Worm (Caenorhabditis elegans) whole organism, young adult: ENCODE measurements around the gene dhhc-10.

ENCODE experiments used
- B0035.1 ChIP-seq: sonication (generic microtip); optimal IDR thresholded peaks from 2 replicates; lab custom pipeline; 2016; ENCODE audit warnings: missing genetic modification characterization, mild to moderate bottlenecking, missing compliant biosample characterization, missing genotype, missing genetic modification reagents
- B0336.3 ChIP-seq: fragments of 200-800 bp; sonication (Bioruptor generic); IDR thresholded peaks from 2 replicates; pipeline ENCODE4 v1.3.6; 2022; ENCODE audit warnings: missing genetic modification characterization, missing compliant biosample characterization
- F22D6.2 ChIP-seq: sonication (generic microtip); optimal IDR thresholded peaks from 2 replicates; lab custom pipeline; 2016; ENCODE audit warnings: mild to moderate bottlenecking, missing genetic modification characterization, missing compliant biosample characterization
- F23B12.7 ChIP-seq: sonication (generic microtip); optimal IDR thresholded peaks from 2 replicates; lab custom pipeline; 2017; ENCODE audit warnings: missing genetic modification characterization, mild to moderate bottlenecking, missing compliant biosample characterization, antibody characterized with exemption, moderate library complexity; ENCODE audit not compliant: insufficient read depth
- F57C9.4 ChIP-seq: sonication (generic microtip); optimal IDR thresholded peaks from 2 replicates; lab custom pipeline; 2017; ENCODE audit warnings: mild to moderate bottlenecking, missing genetic modification characterization, missing compliant biosample characterization
- Y53F4B.3 ChIP-seq: fragments of 200-800 bp; sonication (Bioruptor generic); IDR thresholded peaks from 2 replicates; pipeline ENCODE4 v1.3.6; 2022; ENCODE audit warnings: missing genetic modification reagents, missing genetic modification characterization, missing compliant biosample characterization
- Y53G8AR.9 ChIP-seq: fragments of 200-800 bp; sonication (Bioruptor generic); conservative IDR thresholded peaks from 2 replicates; pipeline ENCODE4 v1.3.6; 2022; ENCODE audit warnings: missing genetic modification reagents, missing genetic modification characterization, missing compliant biosample characterization
- aptf-2 ChIP-seq: fragments of 200-800 bp; sonication (Bioruptor generic); conservative IDR thresholded peaks from 2 replicates; pipeline ENCODE4 v1.3.6; 2022; ENCODE audit warnings: missing genetic modification reagents, missing genetic modification characterization, missing compliant biosample characterization
- atf-7 ChIP-seq: sonication (generic microtip); optimal IDR thresholded peaks from 2 replicates; lab custom pipeline; 2017; ENCODE audit warnings: mild to moderate bottlenecking, missing genetic modification characterization, missing compliant biosample characterization
- attf-6 ChIP-seq: fragments of 200-800 bp; sonication (Bioruptor generic); IDR thresholded peaks from 2 replicates; pipeline ENCODE4 v1.3.6; 2022; ENCODE audit warnings: missing genetic modification reagents, missing genetic modification characterization, missing compliant biosample characterization
- cebp-1 ChIP-seq, 2 experiments: fragments of 200-800 bp in 1 of 2; sonication (Bioruptor generic) in 1 of 2; sonication (generic microtip) in 1 of 2; IDR thresholded peaks in 1 of 2; optimal IDR thresholded peaks in 1 of 2; 2 replicates each; pipeline versions ENCODE4 v1.3.6 to Lab custom; 2017 to 2022; ENCODE audit warnings: missing compliant biosample characterization in 2 of 2, missing genetic modification characterization in 2 of 2, mild to moderate bottlenecking in 1 of 2, missing genetic modification reagents in 1 of 2, moderate library complexity in 1 of 2
- ceh-100 ChIP-seq: fragments of 200-800 bp; sonication (Bioruptor generic); IDR thresholded peaks from 2 replicates; pipeline ENCODE4 v1.3.6; 2022; ENCODE audit warnings: missing genetic modification reagents, missing genetic modification characterization, missing compliant biosample characterization
- ceh-58 ChIP-seq: fragments of 200-800 bp; sonication (Bioruptor generic); IDR thresholded peaks from 2 replicates; pipeline ENCODE4 v1.3.6; 2022; ENCODE audit warnings: missing genetic modification characterization, missing compliant biosample characterization
- ceh-79 ChIP-seq: sonication (generic microtip); optimal IDR thresholded peaks from 2 replicates; lab custom pipeline; 2017; ENCODE audit warnings: mild to moderate bottlenecking, missing genetic modification characterization, missing compliant biosample characterization
- dpff-1 ChIP-seq: sonication (generic microtip); optimal IDR thresholded peaks from 2 replicates; lab custom pipeline; 2017; ENCODE audit warnings: mild to moderate bottlenecking, missing genetic modification characterization, missing compliant biosample characterization
- egl-44 ChIP-seq: fragments of 200-800 bp; sonication (Bioruptor generic); IDR thresholded peaks from 2 replicates; pipeline ENCODE4 v1.3.6; 2022; ENCODE audit warnings: missing genetic modification reagents, missing genetic modification characterization, missing compliant biosample characterization
- egrh-3 ChIP-seq: fragments of 200-800 bp; sonication (Bioruptor generic); IDR thresholded peaks from 2 replicates; pipeline ENCODE4 v1.3.6; 2022; ENCODE audit warnings: missing genetic modification reagents, missing genetic modification characterization, missing compliant biosample characterization
- hsf-1 ChIP-seq: fragments of 200-800 bp; sonication (Bioruptor generic); IDR thresholded peaks from 2 replicates; pipeline ENCODE4 v1.3.6; 2022; ENCODE audit warnings: missing genetic modification reagents, missing genetic modification characterization, missing compliant biosample characterization
- lag-1 ChIP-seq: fragments of 200-800 bp; sonication (Bioruptor generic); IDR thresholded peaks from 2 replicates; pipeline ENCODE4 v1.3.6; 2022; ENCODE audit warnings: missing genetic modification reagents, missing genetic modification characterization, missing compliant biosample characterization
- let-526 ChIP-seq: fragments of 200-800 bp; sonication (Bioruptor generic); IDR thresholded peaks from 2 replicates; pipeline ENCODE4 v1.3.6; 2022; ENCODE audit warnings: missing genetic modification reagents, missing genetic modification characterization, missing compliant biosample characterization
- lsy-27 ChIP-seq: sonication (generic microtip); optimal IDR thresholded peaks from 2 replicates; lab custom pipeline; 2017; ENCODE audit warnings: missing genetic modification characterization, mild to moderate bottlenecking, missing compliant biosample characterization, antibody characterized with exemption, missing genotype, borderline replicate concordance; ENCODE audit not compliant: insufficient read depth
- madf-3 ChIP-seq: fragments of 200-800 bp; sonication (Bioruptor generic); IDR thresholded peaks from 2 replicates; pipeline ENCODE4 v1.3.6; 2022; ENCODE audit warnings: missing genetic modification reagents, missing genetic modification characterization, missing compliant biosample characterization
- mxl-1 ChIP-seq: sonication (generic microtip); optimal IDR thresholded peaks from 2 replicates; lab custom pipeline; 2016; ENCODE audit warnings: missing genetic modification characterization, missing compliant biosample characterization
- nfya-1 ChIP-seq: sonication (generic microtip); optimal IDR thresholded peaks from 2 replicates; lab custom pipeline; 2017; ENCODE audit warnings: antibody characterized with exemption, missing compliant biosample characterization, missing genetic modification characterization, borderline replicate concordance; ENCODE audit not compliant: insufficient read depth
- nfya-2 ChIP-seq: fragments of 200-800 bp; sonication (Bioruptor generic); IDR thresholded peaks from 2 replicates; pipeline ENCODE4 v1.3.6; 2022; ENCODE audit warnings: missing genetic modification reagents, missing genetic modification characterization, missing compliant biosample characterization
- nhr-179 ChIP-seq: sonication (generic microtip); optimal IDR thresholded peaks from 2 replicates; lab custom pipeline; 2016; ENCODE audit warnings: mild to moderate bottlenecking, missing genetic modification characterization, missing compliant biosample characterization
- nhr-80 ChIP-seq: sonication (generic microtip); optimal IDR thresholded peaks from 2 replicates; lab custom pipeline; 2016; ENCODE audit warnings: missing genetic modification characterization, missing compliant biosample characterization
- nhr-90 ChIP-seq: sonication (generic microtip); optimal IDR thresholded peaks from 2 replicates; lab custom pipeline; 2016; ENCODE audit warnings: missing genotype, mild to moderate bottlenecking, missing genetic modification characterization, missing compliant biosample characterization
- snpc-1.1 ChIP-seq: sonication (generic microtip); optimal IDR thresholded peaks from 2 replicates; lab custom pipeline; 2017; ENCODE audit warnings: missing genetic modification characterization, mild to moderate bottlenecking, missing compliant biosample characterization, antibody characterized with exemption, moderate library complexity, missing genotype, missing genetic modification reagents; ENCODE audit not compliant: insufficient read depth
- sptf-2 ChIP-seq: fragments of 200-800 bp; sonication (Bioruptor generic); optimal IDR thresholded peaks from 2 replicates; lab custom pipeline; 2018; ENCODE audit warnings: mild to moderate bottlenecking, missing genetic modification characterization, missing compliant biosample characterization
- unc-130 ChIP-seq: sonication (generic microtip); optimal IDR thresholded peaks from 2 replicates; lab custom pipeline; 2016; ENCODE audit warnings: missing genetic modification reagents, missing genetic modification characterization, missing compliant biosample characterization
- unc-62 ChIP-seq: fragments of 150-350 bp; optimal IDR thresholded peaks from 2 replicates; lab custom pipeline; 2014; ENCODE audit warnings: missing biosample characterization, missing genetic modification reagents, missing genetic modification characterization
- ztf-22 ChIP-seq: fragments of 200-800 bp; sonication (Bioruptor generic); optimal IDR thresholded peaks from 2 replicates; lab custom pipeline; 2018; ENCODE audit warnings: mild to moderate bottlenecking, missing genetic modification characterization, moderate library complexity, missing compliant biosample characterization
- ztf-6 ChIP-seq: fragments of 200-800 bp; sonication (Bioruptor generic); IDR thresholded peaks from 2 replicates; pipeline ENCODE4 v1.3.6; 2022; ENCODE audit warnings: missing genetic modification reagents, missing genetic modification characterization, missing compliant biosample characterization

The dhhc-10 gene

DNA sequence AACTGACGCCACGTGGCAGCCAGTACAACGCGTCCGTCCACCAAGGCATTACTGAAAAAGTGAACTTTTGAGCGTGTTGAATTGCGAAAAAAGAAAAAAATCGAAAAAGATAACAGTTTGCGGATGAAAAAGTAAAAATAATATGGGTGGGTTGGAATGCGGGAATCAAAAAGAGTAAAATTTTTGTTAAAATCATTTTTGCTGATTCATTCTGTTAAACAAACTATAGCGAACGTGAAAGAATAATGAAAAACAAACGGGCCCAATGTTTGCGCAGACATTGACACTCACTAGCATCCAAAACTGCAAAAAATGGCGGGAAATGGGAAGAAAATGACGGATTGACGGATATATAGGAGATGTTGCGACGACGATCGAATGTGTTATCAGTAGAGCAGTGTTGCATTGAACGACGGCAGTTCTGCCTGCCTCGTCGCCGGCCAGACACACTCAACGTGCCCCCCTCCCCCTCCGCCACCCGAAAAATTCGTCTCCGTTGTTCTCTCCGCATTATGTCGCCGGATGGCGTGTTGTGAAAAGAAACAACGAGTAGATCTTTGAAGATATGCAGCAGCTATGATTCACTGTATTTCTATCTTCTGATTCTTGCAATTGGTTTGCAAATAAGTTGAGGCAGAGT is 7.4 kb upstream of the dhhc-10 start, which contains the start of gene hyl-2 (continued):
- TF ChIP-seq snpc-1.1 (no peak), nfya-1 (tag; lab: Kevin White, UChicago) (no peak), F23B12.7 (tag; lab: Kevin White, UChicago) (no peak), ceh-79 (tag; lab: Kevin White, UChicago) (no peak), sptf-2 (GFP tag; lab: Kevin White, UChicago) (no peak), unc-130 (GFP tag; lab: Kevin White, UChicago) (no peak), F57C9.4 (tag; lab: Kevin White, UChicago) (no peak), ceh-100 (GFP tag; lab: Robert Waterston, UW) (no peak), let-526 (GFP tag; lab: Robert Waterston, UW) (no peak), aptf-2 (no peak)

DNA sequence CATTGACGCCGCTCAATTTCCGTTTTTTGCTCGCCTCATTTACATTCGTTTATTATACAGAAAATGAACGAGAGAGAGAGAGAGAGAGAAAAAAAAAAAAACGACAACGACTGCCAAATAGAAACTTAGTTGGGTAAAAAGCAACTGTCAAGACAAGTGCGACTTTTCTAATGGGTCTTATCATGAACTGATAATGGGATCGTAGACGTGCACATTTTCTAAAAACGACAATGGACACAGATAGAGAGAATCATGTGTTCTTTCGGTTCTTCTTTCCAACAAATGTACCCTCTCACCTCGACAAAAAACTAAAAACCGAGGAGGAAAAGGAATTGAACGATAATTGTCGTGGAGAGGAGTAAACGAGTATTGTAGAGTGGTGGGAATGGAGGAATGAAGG is 6.9 kb upstream of the dhhc-10 start:
- TF ChIP-seq egl-44 (no peak), atf-7 (peak; percentile 31), nhr-179 (tag; lab: Kevin White, UChicago) (no peak), B0035.1 (tag; lab: Kevin White, UChicago) (no peak), ceh-58 (GFP tag; lab: Robert Waterston, UW) (no peak), B0336.3 (GFP tag; lab: Robert Waterston, UW) (peak; percentile 14; the same call in 1 of the 2 replicates), hsf-1 (no peak), nhr-80 (tag; lab: Kevin White, UChicago) (peak; percentile 98), nhr-90 (tag; lab: Kevin White, UChicago) (no peak), unc-62 (GFP tag; lab: Kevin White, UChicago) (peak; percentile 75), cebp-1 (GFP tag; IDR thresholded peaks at IDR 0.05; lab: Robert Waterston, UW) (no peak), cebp-1 (tag; optimal IDR thresholded peaks at IDR 0.05; lab: Kevin White, UChicago) (peak; percentile 37), ztf-22 (GFP tag; lab: Kevin White, UChicago) (peak; percentile 4), F22D6.2 (tag; lab: Kevin White, UChicago) (no peak), lsy-27 (no peak), let-526 (GFP tag; lab: Robert Waterston, UW) (no peak)

DNA sequence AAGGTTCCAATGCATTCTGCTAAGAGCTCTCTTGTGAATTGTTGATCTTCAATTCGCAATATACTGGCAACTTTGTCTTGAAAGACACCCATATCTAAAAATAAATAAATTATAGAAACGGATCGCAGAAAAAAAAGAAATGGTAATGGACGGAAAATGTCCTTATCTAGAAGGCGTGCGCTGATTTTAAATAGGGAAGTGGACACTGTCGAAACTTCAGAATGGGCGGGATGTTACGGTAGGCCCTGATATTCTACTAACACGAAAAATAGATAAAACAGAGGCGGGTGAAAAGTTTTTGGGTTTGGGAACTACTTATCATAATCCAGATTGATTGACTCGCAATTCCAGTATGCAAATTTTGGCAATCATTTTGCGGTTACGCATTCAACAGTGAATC is 2.1 kb upstream of the dhhc-10 start, which contains the start of gene aqp-8:
aqp-8 (minus strand) TSS at position 101 of the 400 bp plus-strand sequence.
- TF ChIP-seq Y53G8AR.9 (no peak), unc-62 (GFP tag; lab: Kevin White, UChicago) (no peak), mxl-1 (tag; lab: Kevin White, UChicago) (no peak), dpff-1 (tag; lab: Kevin White, UChicago) (no peak), nfya-1 (tag; lab: Kevin White, UChicago) (no peak), lag-1 (GFP tag; lab: Robert Waterston, UW) (no peak), nfya-2 (GFP tag; lab: Robert Waterston, UW) (no peak), attf-6 (no peak), ztf-6 (no peak), Y53F4B.3 (GFP tag; lab: Robert Waterston, UW) (no peak), madf-3 (GFP tag; lab: Robert Waterston, UW) (no peak), egrh-3 (no peak)
